Worm (Caenorhabditis elegans): ENCODE results near the gene ilys-4.

DNA sequence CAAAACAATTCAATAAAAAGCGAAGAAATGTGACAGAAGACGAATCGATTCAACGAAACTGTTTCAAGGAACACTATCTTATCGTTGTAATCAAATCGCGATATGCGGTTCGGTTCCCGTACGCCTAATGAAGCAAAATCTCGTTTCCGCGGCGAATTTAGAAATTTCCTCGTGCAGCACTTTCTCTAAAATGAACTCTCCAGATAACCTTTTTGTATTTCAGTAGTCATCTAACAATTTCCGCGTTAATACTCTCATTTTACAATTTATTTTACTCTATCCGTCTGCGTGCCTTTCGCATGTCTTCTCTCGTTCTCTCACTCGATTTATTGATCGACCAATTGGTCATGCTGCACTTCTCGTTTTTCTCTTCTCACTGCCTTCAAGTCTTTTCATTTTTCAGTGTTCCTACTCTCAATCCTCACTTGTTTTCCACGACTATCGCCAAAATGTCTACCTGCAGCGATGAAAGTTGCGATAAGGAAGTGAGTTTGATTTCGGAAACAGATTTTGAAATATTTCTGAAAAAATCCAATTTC, 12.9 kb upstream of the ilys-4 start, which contains the start of the genes npp-27 and ntl-4:
- TF ChIP-seq snpc-4 (tag; optimal IDR thresholded peaks at IDR 0.05) = no peak
- no peak for TF ChIP-seq eor-1 (tag; optimal IDR thresholded peaks at IDR 0.05)

All from whole organism, L3 larva.